Fruit fly (Drosophila melanogaster): ENCODE results near the gene CG4592.
A peak's percentile ranks its signal among the peaks of the same experiment; 100 is the strongest.

Gene CG4592

DNA sequence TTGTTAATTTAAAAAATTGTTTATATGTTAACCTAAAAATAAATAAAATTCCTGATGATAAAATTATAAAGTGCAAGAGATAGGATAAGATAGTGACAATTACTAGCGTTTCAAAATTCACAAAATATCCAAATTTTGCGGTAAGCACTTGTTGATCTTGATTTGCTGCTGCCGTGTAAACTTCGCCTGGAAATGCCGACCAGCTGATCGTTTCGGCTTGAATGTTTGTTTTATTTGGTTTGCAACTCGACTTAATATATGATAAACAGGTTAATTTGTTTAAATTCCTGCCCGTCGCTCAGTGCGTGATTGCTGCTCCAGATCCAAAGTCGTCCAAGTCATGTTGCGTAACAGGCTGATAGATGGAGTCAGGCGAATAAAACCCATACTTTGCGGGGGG is at the start of gene CG4592 (continued):
- peak; percentile 28 for TF ChIP-seq Bteb2 (GFP tag; optimal IDR thresholded peaks at IDR 0.05)
- no peak for TF ChIP-seq peb (GFP tag; IDR thresholded peaks at IDR 0.05)
- no peak for TF ChIP-seq jing (GFP tag; optimal IDR thresholded peaks at IDR 0.05)
- no peak for TF ChIP-seq Dek (tag; optimal IDR thresholded peaks at IDR 0.05)
- no peak for TF ChIP-seq gce (GFP tag; IDR thresholded peaks at IDR 0.05)
- no peak for TF ChIP-seq ato (GFP tag; IDR thresholded peaks at IDR 0.05; ENCODE audit: partially characterized antibody)
- TF ChIP-seq Atf-2 (GFP tag; optimal IDR thresholded peaks at IDR 0.05) = no peak
- TF ChIP-seq Six4 (GFP tag; optimal IDR thresholded peaks at IDR 0.05) = no peak
- no peak for TF ChIP-seq Sox100B (GFP tag; optimal IDR thresholded peaks at IDR 0.05)
- TF ChIP-seq CG34376 (GFP tag; optimal IDR thresholded peaks at IDR 0.05) = peak; percentile 64
- TF ChIP-seq gcm (GFP tag; optimal IDR thresholded peaks at IDR 0.05) = no peak
- TF ChIP-seq CG10267 (tag; optimal IDR thresholded peaks at IDR 0.05) = peak; percentile 50
- no peak for TF ChIP-seq grau (tag; optimal IDR thresholded peaks at IDR 0.05)
- TF ChIP-seq CG31224 (GFP tag; IDR thresholded peaks at IDR 0.05) = peak; percentile 29; the same call in 1 of the 2 replicates
- TF ChIP-seq ATbp (GFP tag; optimal IDR thresholded peaks at IDR 0.05) = peak; percentile 42
- TF ChIP-seq dpn (GFP tag; optimal IDR thresholded peaks at IDR 0.05) = peak; percentile 24 to 50
- peak; percentile 78 for TF ChIP-seq CG2712 (tag; optimal IDR thresholded peaks at IDR 0.05)
- no peak for TF ChIP-seq gsb-n (tag; optimal IDR thresholded peaks at IDR 0.05)
- no peak for TF ChIP-seq CG2678 (tag; optimal IDR thresholded peaks at IDR 0.05)
- TF ChIP-seq CG14441 (GFP tag; IDR thresholded peaks at IDR 0.05) = peak; percentile 53; the same call in 1 of the 2 replicates
- no peak for TF ChIP-seq gfzf (GFP tag; optimal IDR thresholded peaks at IDR 0.05)
- TF ChIP-seq cg (GFP tag; optimal IDR thresholded peaks at IDR 0.05) = no peak
- no peak for TF ChIP-seq chinmo (GFP tag; IDR thresholded peaks at IDR 0.05; ENCODE audit: partially characterized antibody)

DNA sequence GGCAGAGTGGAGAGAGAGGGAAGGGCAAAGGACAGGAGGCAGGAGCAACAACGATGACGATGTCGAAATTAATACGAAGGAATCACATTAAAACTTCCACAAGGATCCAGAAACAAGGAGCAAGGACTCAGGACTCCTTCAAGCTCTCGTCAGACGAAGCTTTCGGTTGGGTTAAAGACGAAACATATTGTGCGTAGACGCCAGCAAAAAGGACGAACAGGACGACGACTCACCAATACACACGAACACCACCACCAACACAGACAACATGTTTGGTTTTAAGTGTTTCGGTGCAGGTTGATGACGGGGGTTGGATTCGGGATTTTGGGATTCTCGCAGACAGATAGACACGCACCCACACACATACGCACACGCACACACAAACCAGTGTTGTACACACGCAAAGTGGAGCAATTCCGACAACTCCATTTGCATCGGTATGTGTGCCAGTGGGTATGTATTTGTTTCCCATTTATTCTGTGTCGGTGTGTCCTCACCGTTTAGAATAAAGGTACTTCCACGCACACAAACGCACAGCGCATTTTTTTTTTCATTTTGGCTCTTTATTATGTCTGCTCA is 39.0 kb upstream of the CG4592 start:
- TF ChIP-seq danr (GFP tag; IDR thresholded peaks at IDR 0.05) = no peak
- peak; percentile 18 for TF ChIP-seq scrt (GFP tag; optimal IDR thresholded peaks at IDR 0.05)
- 0 out of 2 replicates have a peak, but pooled peaks have one; percentile 8 for TF ChIP-seq dati (GFP tag; IDR thresholded peaks at IDR 0.05)
- no peak for TF ChIP-seq ranshi (GFP tag; IDR thresholded peaks at IDR 0.05)
- TF ChIP-seq mirr (GFP tag; optimal IDR thresholded peaks at IDR 0.05) = peak; percentile 58
- TF ChIP-seq HHEX (GFP tag; optimal IDR thresholded peaks at IDR 0.05) = no peak
- TF ChIP-seq CG10543 (GFP tag; optimal IDR thresholded peaks at IDR 0.05) = peak; percentile 26
- TF ChIP-seq Deaf1 (tag; optimal IDR thresholded peaks at IDR 0.05) = peak; percentile 68
- TF ChIP-seq cg (GFP tag; optimal IDR thresholded peaks at IDR 0.05) = peak; percentile 60
- peak; percentile 74 for TF ChIP-seq nerfin-1 (tag; optimal IDR thresholded peaks at IDR 0.05)
- peak in 1 of 2 experiments; percentile 7 for TF ChIP-seq Trl (optimal IDR thresholded peaks at IDR 0.05)
- no peak for TF ChIP-seq Trl (GFP tag; optimal IDR thresholded peaks at IDR 0.05)
- TF ChIP-seq CG2116 (GFP tag; optimal IDR thresholded peaks at IDR 0.05) = no peak
- TF ChIP-seq knrl (GFP tag; IDR thresholded peaks at IDR 0.05; ENCODE audit: partially characterized antibody) = 0 out of 3 replicates have a peak, but pooled peaks have one; percentile 11
- TF ChIP-seq abd-A (tag; optimal IDR thresholded peaks at IDR 0.05) = peak; percentile 86
- no peak for TF ChIP-seq Dll (GFP tag; IDR thresholded peaks at IDR 0.05; ENCODE audit: partially characterized antibody)
- no peak for TF ChIP-seq hth (optimal IDR thresholded peaks at IDR 0.05)
- peak; percentile 5 for TF ChIP-seq sqz (GFP tag; optimal IDR thresholded peaks at IDR 0.05)
- no peak for TF ChIP-seq Xbp1 (GFP tag; optimal IDR thresholded peaks at IDR 0.05)
- TF ChIP-seq CkIIα-i1 (GFP tag; IDR thresholded peaks at IDR 0.05) = no peak
- TF ChIP-seq z (GFP tag; IDR thresholded peaks at IDR 0.05) = no peak
- peak; percentile 31 for TF ChIP-seq Ets65A (GFP tag)
- TF ChIP-seq peb (GFP tag; IDR thresholded peaks at IDR 0.05) = no peak
